Fruit fly (Drosophila melanogaster): ENCODE results near the gene CG12477.

DNA sequence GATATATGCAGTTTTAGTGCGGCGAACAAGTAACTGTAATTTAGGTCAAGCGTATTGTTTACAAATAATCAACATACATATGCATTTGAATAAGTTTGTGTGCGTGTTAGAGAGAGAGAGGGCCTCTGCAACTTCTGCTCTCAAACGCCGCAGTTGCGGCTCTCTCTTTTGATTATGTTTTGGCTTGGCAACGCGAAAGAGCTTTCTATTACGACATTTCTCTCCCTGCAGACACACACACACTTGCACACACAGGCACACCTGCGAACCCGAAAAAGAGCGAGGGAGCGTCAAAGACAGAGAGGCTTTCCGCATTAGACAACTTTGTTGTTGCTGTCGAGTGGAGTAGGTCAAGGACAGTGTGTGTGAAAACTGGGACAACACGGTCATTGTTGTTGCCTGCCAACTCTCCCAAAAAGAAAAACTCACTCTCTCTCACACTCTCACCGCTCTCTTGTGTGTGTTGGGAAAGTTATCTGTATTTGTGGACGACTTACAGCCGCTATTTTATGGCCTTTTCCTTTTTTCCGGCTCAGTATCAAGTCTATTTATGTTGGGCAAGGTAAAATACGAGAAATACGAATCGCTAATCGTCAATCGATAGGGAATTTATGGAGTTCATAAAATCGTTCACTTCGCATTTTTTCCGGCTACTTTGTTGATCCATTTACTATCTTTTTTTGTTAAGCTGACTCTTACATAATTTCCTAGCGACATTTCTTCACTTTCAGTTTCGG is 34.2 kb upstream of the CG12477 start:
- TF ChIP-seq HLH106 (tag; optimal IDR thresholded peaks at IDR 0.05) (no peak), brk (GFP tag; optimal IDR thresholded peaks at IDR 0.05) (no peak), lola (GFP tag; optimal IDR thresholded peaks at IDR 0.05) (no peak), pan (optimal IDR thresholded peaks at IDR 0.05) (no peak), OdsH (GFP tag; optimal IDR thresholded peaks at IDR 0.05) (no peak), GATAd (GFP tag; optimal IDR thresholded peaks at IDR 0.05) (no peak), Mio (GFP tag; optimal IDR thresholded peaks at IDR 0.05) (no peak), jim (GFP tag; optimal IDR thresholded peaks at IDR 0.05) (no peak), psq (GFP tag; optimal IDR thresholded peaks at IDR 0.05) (no peak)

Measured in whole organism, wandering third instar larva.